Fruit fly (Drosophila melanogaster) whole organism, prepupa: ENCODE results near the gene CG1983.

ENCODE experiments used
- CG10631 ChIP-seq: fragments of 200-800 bp; sonication (Bioruptor generic); optimal IDR thresholded peaks from 2 replicates; lab custom pipeline; 2016; ENCODE audit warnings: missing biosample characterization, missing genetic modification characterization
- CG7368 ChIP-seq: fragments of 200-800 bp; sonication (Bioruptor generic); optimal IDR thresholded peaks from 3 replicates; lab custom pipeline; 2016; ENCODE audit warnings: missing biosample characterization, missing genetic modification characterization
- CG8119 ChIP-seq: fragments of 200-800 bp; sonication (Bioruptor generic); IDR thresholded peaks from 3 replicates; pipeline ENCODE4 v1.3.6; 2022; ENCODE audit warnings: missing biosample characterization, missing genetic modification characterization
- Hr39 ChIP-seq: fragments of 200-800 bp; sonication (Bioruptor generic); optimal IDR thresholded peaks from 2 replicates; lab custom pipeline; 2016; ENCODE audit warnings: missing biosample characterization, missing genetic modification characterization
- dsx ChIP-seq: fragments of 200-800 bp; optimal IDR thresholded peaks from 3 replicates; lab custom pipeline; 2019; ENCODE audit warnings: missing biosample characterization, mild to moderate bottlenecking, missing genetic modification characterization, moderate library complexity; ENCODE audit not compliant: poor library complexity, severe bottlenecking

DNA sequence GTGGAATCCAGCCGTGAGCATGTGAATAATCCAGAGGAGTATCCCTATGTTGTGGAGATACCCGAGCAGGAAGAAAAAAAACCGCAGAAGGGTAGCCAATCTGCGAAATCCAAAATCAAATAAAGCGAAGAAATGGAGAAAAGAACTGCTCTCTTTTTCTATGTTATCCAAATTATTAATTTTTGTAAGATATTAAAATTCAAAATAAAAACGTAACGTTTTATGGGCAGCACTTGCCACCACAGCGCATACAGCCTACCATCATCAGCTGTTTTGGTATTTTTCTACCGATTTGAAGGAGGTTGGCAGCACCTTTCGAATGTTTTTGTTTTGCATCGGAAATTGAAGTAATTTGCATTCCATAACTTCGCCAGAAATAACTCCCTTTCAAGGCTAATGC lies 2.4 kb upstream of the CG1983 start, which contains the start of gene Bet5:
- no peak for TF ChIP-seq CG7368 (GFP tag; lab: Kevin White, UChicago)
- no peak for TF ChIP-seq Hr39 (GFP tag; lab: Kevin White, UChicago)
- no peak for TF ChIP-seq CG10631 (GFP tag; lab: Kevin White, UChicago)
- TF ChIP-seq dsx (GFP tag; lab: Kevin White, UChicago), result no peak
- TF ChIP-seq CG8119 (GFP tag; lab: Robert Waterston, UW), result no peak
